Worm (Caenorhabditis elegans): ENCODE measurements around the gene T10F2.5.

The T10F2.5 gene

ce11 chrIII:5120593-5120992, 38.8 kb downstream of the T10F2.5 start:
- TF ChIP-seq tra-4 (tag; optimal IDR thresholded peaks at IDR 0.05): no peak
- TF ChIP-seq hmg-4 (GFP tag; optimal IDR thresholded peaks at IDR 0.05): no peak
- no peak for TF ChIP-seq hnd-1 (tag; optimal IDR thresholded peaks at IDR 0.05)
- TF ChIP-seq tbx-11 (GFP tag; IDR thresholded peaks at IDR 0.05): no peak
- no peak for TF ChIP-seq scrt-1 (GFP tag; IDR thresholded peaks at IDR 0.05)
- TF ChIP-seq B0310.2 (tag; optimal IDR thresholded peaks at IDR 0.05): no peak
- no peak for TF ChIP-seq hmbx-1 (tag; optimal IDR thresholded peaks at IDR 0.05)
- TF ChIP-seq ets-7 (tag; optimal IDR thresholded peaks at IDR 0.05): no peak

ce11 chrIII:5119063-5119462, 40.3 kb downstream of the T10F2.5 start:
- no peak for TF ChIP-seq hmg-4 (GFP tag; optimal IDR thresholded peaks at IDR 0.05)
- TF ChIP-seq flt-1 (GFP tag; IDR thresholded peaks at IDR 0.05): no peak
- TF ChIP-seq tbx-37 (GFP tag; conservative IDR thresholded peaks at IDR 0.05): no peak
- TF ChIP-seq scrt-1 (GFP tag; IDR thresholded peaks at IDR 0.05): no peak
- TF ChIP-seq ceh-13 (GFP tag; optimal IDR thresholded peaks at IDR 0.05): no peak
- no peak for TF ChIP-seq pes-1 (GFP tag; IDR thresholded peaks at IDR 0.05)
- no peak for TF ChIP-seq F13C5.2 (tag; optimal IDR thresholded peaks at IDR 0.05)
- no peak for TF ChIP-seq hnd-1 (tag; optimal IDR thresholded peaks at IDR 0.05)
- no peak for TF ChIP-seq tbx-11 (GFP tag; IDR thresholded peaks at IDR 0.05)

ce11 chrIII:5112998-5113397, 46.4 kb downstream of the T10F2.5 start:
- no peak for TF ChIP-seq ets-7 (tag; optimal IDR thresholded peaks at IDR 0.05)

- TF ChIP-seq tra-4 (tag; optimal IDR thresholded peaks at IDR 0.05) (no peak), ama-1 (optimal IDR thresholded peaks at IDR 0.05) (no peak), scrt-1 (GFP tag; IDR thresholded peaks at IDR 0.05) (no peak), hmg-4 (GFP tag; optimal IDR thresholded peaks at IDR 0.05) (no peak), hnd-1 (tag; optimal IDR thresholded peaks at IDR 0.05) (no peak), tbx-37 (GFP tag; conservative IDR thresholded peaks at IDR 0.05) (no peak), B0310.2 (tag; optimal IDR thresholded peaks at IDR 0.05) (no peak), flt-1 (GFP tag; IDR thresholded peaks at IDR 0.05) (no peak), hmbx-1 (tag; optimal IDR thresholded peaks at IDR 0.05) (no peak), ceh-36 (tag; optimal IDR thresholded peaks at IDR 0.05) (no peak), F13C5.2 (tag; optimal IDR thresholded peaks at IDR 0.05) (no peak), tbx-11 (GFP tag; IDR thresholded peaks at IDR 0.05) (no peak), aly-1 (tag; optimal IDR thresholded peaks at IDR 0.05) (no peak), pes-1 (GFP tag; IDR thresholded peaks at IDR 0.05) (no peak), sea-1 (GFP tag; conservative IDR thresholded peaks at IDR 0.05) (no peak), ceh-13 (GFP tag; optimal IDR thresholded peaks at IDR 0.05) (no peak), ets-7 (tag; optimal IDR thresholded peaks at IDR 0.05) (no peak)
These were observed 47.0 kb downstream of the T10F2.5 start for ce11 chrIII:5112399-5112798.

ce11 chrIII:5109401-5109800, 50.0 kb downstream of the T10F2.5 start, which contains the start of gene sax-2:
sax-2 (plus strand) TSS chrIII:5109701.
- TF ChIP-seq flt-1 (GFP tag; IDR thresholded peaks at IDR 0.05) (no peak), ets-7 (tag; optimal IDR thresholded peaks at IDR 0.05) (no peak), B0310.2 (tag; optimal IDR thresholded peaks at IDR 0.05) (no peak), tbx-37 (GFP tag; conservative IDR thresholded peaks at IDR 0.05) (no peak), hmg-4 (GFP tag; optimal IDR thresholded peaks at IDR 0.05) (no peak), ceh-36 (tag; optimal IDR thresholded peaks at IDR 0.05) (no peak), hnd-1 (tag; optimal IDR thresholded peaks at IDR 0.05) (no peak), tbx-11 (GFP tag; IDR thresholded peaks at IDR 0.05) (no peak)

Measured in whole organism, early embryonic.